Worm (Caenorhabditis elegans) whole organism, mixed stage, embryonic: ENCODE data around the gene ugt-15.
A peak's percentile ranks its signal among the peaks of the same experiment; 100 is the strongest.

ENCODE experiments used
- M03D4.4 ChIP-seq: sonication (generic microtip); optimal IDR thresholded peaks from 2 replicates; lab custom pipeline; 2017; ENCODE audit warnings: mild to moderate bottlenecking, missing genetic modification characterization, missing compliant biosample characterization
- bed-3 ChIP-seq: fragments of 200-800 bp; sonication (Bioruptor generic); optimal IDR thresholded peaks from 3 replicates; lab custom pipeline; 2018; ENCODE audit warnings: mild to moderate bottlenecking, missing genetic modification characterization, moderate library complexity, missing compliant biosample characterization
- blmp-1 ChIP-seq: fragments of 150-350 bp; optimal IDR thresholded peaks from 2 replicates; lab custom pipeline; 2014; ENCODE audit warnings: missing biosample characterization, missing genetic modification characterization
- ceh-39 ChIP-seq: fragments of 150-350 bp; optimal IDR thresholded peaks from 2 replicates; lab custom pipeline; 2014; ENCODE audit warnings: missing biosample characterization, missing genetic modification characterization
- ceh-83 ChIP-seq: fragments of 200-800 bp; sonication (Bioruptor generic); optimal IDR thresholded peaks from 2 replicates; lab custom pipeline; 2018; ENCODE audit warnings: mild to moderate bottlenecking, missing genetic modification characterization, missing compliant biosample characterization
- ces-1 ChIP-seq: fragments of 150-350 bp; optimal IDR thresholded peaks from 2 replicates; lab custom pipeline; 2014; ENCODE audit warnings: missing biosample characterization, missing genetic modification reagents, missing genetic modification characterization
- cnd-1 ChIP-seq: fragments of 200-800 bp; sonication (Bioruptor generic); optimal IDR thresholded peaks from 2 replicates; lab custom pipeline; 2018; ENCODE audit warnings: mild to moderate bottlenecking, missing genetic modification characterization, missing compliant biosample characterization
- drap-1 ChIP-seq: fragments of 200-800 bp; sonication (Bioruptor generic); optimal IDR thresholded peaks from 3 replicates; lab custom pipeline; 2018; ENCODE audit warnings: mild to moderate bottlenecking, missing genetic modification characterization, missing compliant biosample characterization
- elt-1 ChIP-seq: sonication (generic microtip); optimal IDR thresholded peaks from 2 replicates; lab custom pipeline; 2017; ENCODE audit warnings: missing genetic modification characterization, mild to moderate bottlenecking, missing compliant biosample characterization, antibody characterized with exemption, moderate library complexity, borderline replicate concordance; ENCODE audit not compliant: insufficient read depth
- elt-3 ChIP-seq: fragments of 150-350 bp; optimal IDR thresholded peaks from 2 replicates; lab custom pipeline; 2014; ENCODE audit warnings: missing biosample characterization, missing genetic modification characterization
- flh-1 ChIP-seq: fragments of 200-800 bp; sonication (Bioruptor generic); optimal IDR thresholded peaks from 2 replicates; lab custom pipeline; 2018; ENCODE audit warnings: mild to moderate bottlenecking, missing genetic modification characterization, moderate library complexity, missing compliant biosample characterization
- ham-2 ChIP-seq: fragments of 200-800 bp; sonication (Bioruptor generic); optimal IDR thresholded peaks from 2 replicates; lab custom pipeline; 2018; ENCODE audit warnings: mild to moderate bottlenecking, missing genetic modification characterization, missing compliant biosample characterization
- hlh-1 ChIP-seq: fragments of 150-350 bp; optimal IDR thresholded peaks from 2 replicates; lab custom pipeline; 2014; ENCODE audit warnings: missing biosample characterization, missing genetic modification reagents, missing genetic modification characterization
- lin-13 ChIP-seq: fragments of 150-350 bp; optimal IDR thresholded peaks from 2 replicates; lab custom pipeline; 2014; ENCODE audit warnings: missing biosample characterization, missing genetic modification characterization
- lin-32 ChIP-seq: fragments of 200-800 bp; sonication (Bioruptor generic); optimal IDR thresholded peaks from 2 replicates; lab custom pipeline; 2018; ENCODE audit warnings: mild to moderate bottlenecking, missing genetic modification characterization, missing compliant biosample characterization
- lsy-2 ChIP-seq: fragments of 150-350 bp; optimal IDR thresholded peaks from 2 replicates; lab custom pipeline; 2014; ENCODE audit warnings: missing biosample characterization, missing genetic modification characterization
- mab-5 ChIP-seq: fragments of 150-350 bp; optimal IDR thresholded peaks from 2 replicates; lab custom pipeline; 2014; ENCODE audit warnings: missing biosample characterization, missing genetic modification characterization
- mep-1 ChIP-seq: fragments of 150-350 bp; optimal IDR thresholded peaks from 2 replicates; lab custom pipeline; 2017; ENCODE audit warnings: missing biosample characterization, missing genetic modification reagents, missing genetic modification characterization, inconsistent platforms
- mls-2 ChIP-seq: sonication (generic microtip); optimal IDR thresholded peaks from 2 replicates; lab custom pipeline; 2016; ENCODE audit warnings: mild to moderate bottlenecking, missing genetic modification characterization, moderate library complexity, missing compliant biosample characterization
- nhr-2 ChIP-seq: fragments of 150-350 bp; optimal IDR thresholded peaks from 2 replicates; lab custom pipeline; 2014; ENCODE audit warnings: missing biosample characterization, missing genetic modification characterization
- nhr-237 ChIP-seq: fragments of 150-350 bp; optimal IDR thresholded peaks from 2 replicates; lab custom pipeline; 2014; ENCODE audit warnings: missing biosample characterization, missing genetic modification characterization
- nhr-28 ChIP-seq: fragments of 150-350 bp; optimal IDR thresholded peaks from 2 replicates; lab custom pipeline; 2014; ENCODE audit warnings: missing biosample characterization, missing genetic modification characterization
- sem-2 ChIP-seq: fragments of 200-800 bp; sonication (Bioruptor generic); optimal IDR thresholded peaks from 2 replicates; lab custom pipeline; 2018; ENCODE audit warnings: mild to moderate bottlenecking, missing genetic modification characterization, missing compliant biosample characterization
- snpc-4 ChIP-seq: fragments of 150-350 bp; optimal IDR thresholded peaks from 2 replicates; lab custom pipeline; 2014; ENCODE audit warnings: missing biosample characterization, missing genetic modification characterization
- sptf-1 ChIP-seq: sonication (generic microtip); optimal IDR thresholded peaks from 2 replicates; lab custom pipeline; 2017; ENCODE audit warnings: mild to moderate bottlenecking, missing genetic modification characterization, moderate library complexity, missing compliant biosample characterization
- tbx-8 ChIP-seq: fragments of 200-800 bp; sonication (Bioruptor generic); optimal IDR thresholded peaks from 2 replicates; lab custom pipeline; 2018; ENCODE audit warnings: mild to moderate bottlenecking, missing genetic modification characterization, moderate library complexity, missing compliant biosample characterization
- unc-120 ChIP-seq: sonication (generic microtip); optimal IDR thresholded peaks from 2 replicates; lab custom pipeline; 2017; ENCODE audit warnings: missing genetic modification characterization, missing compliant biosample characterization; ENCODE audit not compliant: poor library complexity, severe bottlenecking
- unc-39 ChIP-seq: fragments of 150-350 bp; optimal IDR thresholded peaks from 2 replicates; lab custom pipeline; 2014; ENCODE audit warnings: missing biosample characterization, missing genetic modification characterization
- unc-62 ChIP-seq: fragments of 150-350 bp; optimal IDR thresholded peaks from 2 replicates; lab custom pipeline; 2014; ENCODE audit warnings: missing biosample characterization, missing genetic modification reagents, missing genetic modification characterization
- zip-8 ChIP-seq: fragments of 150-350 bp; optimal IDR thresholded peaks from 2 replicates; lab custom pipeline; 2014; ENCODE audit warnings: missing biosample characterization, missing genetic modification characterization
- ztf-11 ChIP-seq: fragments of 150-350 bp; optimal IDR thresholded peaks from 2 replicates; lab custom pipeline; 2014; ENCODE audit warnings: missing biosample characterization, missing genetic modification characterization

ugt-15 gene

DNA sequence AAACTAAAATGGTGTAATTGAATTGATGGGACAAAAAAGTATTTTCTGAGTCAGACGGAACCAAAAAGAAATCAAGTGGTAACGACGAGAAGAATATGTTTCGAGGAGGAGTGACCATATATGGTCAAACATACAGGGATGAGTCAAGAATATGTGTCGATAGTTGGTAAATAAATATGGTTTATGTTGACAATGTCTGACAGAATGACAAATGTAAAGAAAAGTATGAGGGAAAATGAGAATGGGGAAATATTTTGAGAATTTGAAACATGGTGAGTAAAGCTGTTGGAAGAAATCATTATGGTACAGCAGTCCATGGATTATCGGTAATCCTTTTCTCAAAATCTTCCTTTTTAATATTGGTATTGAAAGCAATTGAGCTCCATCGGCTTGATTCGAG, 40.7 kb downstream of the ugt-15 start, which contains the start of gene nspg-1:
Gene nspg-1 (minus strand): TSS at position 101 of the 400 bp plus-strand sequence.
- TF ChIP-seq elt-3 (no peak), lin-13 (tag; lab: Kevin White, UChicago) (no peak), tbx-8 (GFP tag; lab: Kevin White, UChicago) (no peak), ceh-83 (no peak), zip-8 (no peak), flh-1 (GFP tag; lab: Kevin White, UChicago) (no peak), drap-1 (no peak), ztf-11 (no peak), unc-120 (tag; lab: Kevin White, UChicago) (no peak), nhr-237 (tag; lab: Kevin White, UChicago) (no peak), ham-2 (GFP tag; lab: Kevin White, UChicago) (no peak), unc-39 (no peak), mab-5 (tag; lab: Kevin White, UChicago) (no peak), blmp-1 (tag; lab: Kevin White, UChicago) (no peak)

DNA sequence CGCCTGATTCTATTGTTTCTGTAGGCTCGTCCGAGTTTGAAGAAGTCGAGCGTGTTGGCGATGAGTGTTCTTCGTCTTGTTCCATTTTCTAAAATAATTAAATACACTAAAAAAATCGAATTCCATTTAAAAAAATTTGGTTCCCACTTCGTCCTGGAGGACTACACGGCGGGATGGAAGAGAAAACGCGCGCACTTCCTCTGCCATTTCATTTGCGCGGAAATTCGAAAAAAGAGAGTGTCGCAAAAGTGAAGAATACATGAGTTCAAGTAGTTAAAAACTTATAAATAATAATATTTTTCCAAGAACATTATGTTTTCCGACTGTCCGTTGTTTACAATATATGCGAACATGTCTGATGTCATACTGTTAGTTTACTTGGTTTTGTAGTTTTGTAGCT, 42.6 kb downstream of the ugt-15 start, which contains the start of gene T07F10.3:
Gene T07F10.3 (minus strand): TSS at position 98 of the 400 bp plus-strand sequence.
- TF ChIP-seq nhr-237 (tag; lab: Kevin White, UChicago) (peak; percentile 0), bed-3 (GFP tag; lab: Kevin White, UChicago) (peak; percentile 4), zip-8 (no peak), lin-13 (tag; lab: Kevin White, UChicago) (no peak), sptf-1 (tag; lab: Kevin White, UChicago) (peak; percentile 81), lsy-2 (peak; percentile 59), lin-32 (GFP tag; lab: Kevin White, UChicago) (peak; percentile 56), flh-1 (GFP tag; lab: Kevin White, UChicago) (no peak), mep-1 (tag; lab: Kevin White, UChicago) (peak; percentile 67), hlh-1 (tag; lab: Kevin White, UChicago) (peak; percentile 35), drap-1 (peak; percentile 47), ces-1 (GFP tag; lab: Kevin White, UChicago) (peak; percentile 46), ztf-11 (no peak), ceh-39 (tag; lab: Kevin White, UChicago) (peak; percentile 11)
- TF ChIP-seq, all 35 proteins: peak for 10

DNA sequence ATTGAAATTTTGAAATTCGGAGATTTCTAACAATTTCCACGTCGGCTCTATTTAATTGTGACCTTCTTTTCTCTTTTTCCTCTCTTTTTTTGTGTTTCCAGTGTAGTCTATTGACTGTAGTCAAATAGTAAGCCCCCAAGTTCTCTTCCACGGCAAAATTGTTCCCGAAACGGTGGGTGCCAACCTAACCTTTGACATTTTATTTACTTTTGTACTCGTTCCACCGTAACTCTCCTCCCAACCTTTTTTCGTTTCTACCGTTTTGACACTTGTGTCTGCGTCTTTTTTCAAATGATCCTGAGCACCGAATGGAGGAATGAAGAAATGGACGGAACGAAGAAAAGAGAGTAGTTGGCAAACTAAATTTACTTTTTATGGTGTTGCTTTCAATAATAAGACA, 43.4 kb downstream of the ugt-15 start:
- TF ChIP-seq nhr-237 (tag; lab: Kevin White, UChicago) = no peak
- no peak for TF ChIP-seq zip-8
- TF ChIP-seq lin-32 (GFP tag; lab: Kevin White, UChicago) = no peak
- no peak for TF ChIP-seq ztf-11

DNA sequence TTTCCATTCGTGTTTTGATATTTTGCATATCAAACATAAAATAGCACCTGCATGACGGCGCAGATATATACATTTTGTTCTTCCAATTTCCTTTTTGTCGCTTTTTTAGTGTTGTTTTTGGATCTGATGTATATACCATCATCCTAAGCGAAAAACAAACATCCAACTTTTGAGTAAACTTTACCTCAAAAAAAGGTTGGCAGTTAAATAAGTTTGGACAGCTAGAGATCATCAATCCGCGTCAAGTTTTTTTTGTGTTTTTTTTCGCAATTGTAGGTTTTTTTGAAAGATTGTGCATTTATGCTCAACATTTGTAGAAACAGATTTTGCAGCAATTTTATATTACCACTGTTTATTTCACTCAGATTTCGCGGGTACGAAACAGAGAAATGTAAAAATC, 44.4 kb downstream of the ugt-15 start, which contains the start of gene bus-19:
Gene bus-19 (plus strand): TSS at position 301 of the 400 bp plus-strand sequence.
- no peak for TF ChIP-seq sptf-1 (tag; lab: Kevin White, UChicago)
- TF ChIP-seq flh-1 (GFP tag; lab: Kevin White, UChicago) = no peak
- no peak for TF ChIP-seq M03D4.4 (tag; lab: Kevin White, UChicago)
- no peak for TF ChIP-seq drap-1
- no peak for TF ChIP-seq elt-1 (tag; lab: Kevin White, UChicago)
- TF ChIP-seq elt-3 = no peak
- TF ChIP-seq sem-2 (GFP tag; lab: Kevin White, UChicago) = no peak
- TF ChIP-seq ces-1 (GFP tag; lab: Kevin White, UChicago) = no peak
- TF ChIP-seq mab-5 (tag; lab: Kevin White, UChicago) = no peak
- TF ChIP-seq snpc-4 (tag; lab: Kevin White, UChicago) = no peak
- TF ChIP-seq unc-62 (GFP tag; lab: Kevin White, UChicago) = no peak
- TF ChIP-seq lsy-2 = no peak
- no peak for TF ChIP-seq mls-2 (tag; lab: Kevin White, UChicago)
- no peak for TF ChIP-seq nhr-237 (tag; lab: Kevin White, UChicago)
- no peak for TF ChIP-seq cnd-1
- TF ChIP-seq nhr-28 (tag; lab: Kevin White, UChicago) = no peak
- TF ChIP-seq ceh-83 = no peak

DNA sequence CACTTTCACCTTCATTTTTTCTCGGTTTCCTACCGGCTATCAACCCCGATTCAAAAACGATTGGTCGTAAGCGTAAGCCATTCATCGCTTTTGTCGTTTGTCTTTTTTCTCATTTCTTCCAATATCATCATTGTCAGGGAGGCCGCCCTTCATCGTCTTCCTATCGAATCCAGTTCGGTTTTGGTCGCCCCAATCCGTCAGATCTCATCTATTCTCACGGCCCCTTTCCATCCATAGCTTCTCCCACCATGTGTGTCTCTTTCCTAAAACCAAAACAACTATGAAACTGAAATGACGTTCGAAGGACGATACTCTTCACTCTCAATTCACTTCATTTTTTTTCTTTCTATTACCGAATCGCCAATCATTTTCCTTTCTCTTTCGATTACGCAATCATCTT, 48.5 kb downstream of the ugt-15 start:
- peak; percentile 75 for TF ChIP-seq blmp-1 (tag; lab: Kevin White, UChicago)
- no peak for TF ChIP-seq nhr-2 (tag; lab: Kevin White, UChicago)
